Fruit fly (Drosophila melanogaster) S2 (cell line): ENCODE data around the gene sta.

ENCODE experiments used
- CG8478 ChIP-seq: fragments of >200 bp; optimal IDR thresholded peaks from 2 replicates; lab custom pipeline; 2018
- CTCF ChIP-seq, 2 experiments: fragments of >200 bp; optimal IDR thresholded peaks; 2 replicates each; lab custom pipeline; 2018

dm6 chrX:1476436-1476835 lies 6.8 kb downstream of the sta start:
- TF ChIP-seq CTCF (optimal IDR thresholded peaks at IDR 0.05; lab: Kevin White, UChicago) (no peak), CG8478 (lab: Kevin White, UChicago) (no peak)
